Worm (Caenorhabditis elegans): ENCODE data around the gene Y116A8C.3.
"Not testable (repeated sequence)": the region's sequence is repeated elsewhere in the genome, so short reads cannot be mapped to it uniquely, and the experiment has no call there.

The Y116A8C.3 gene

DNA sequence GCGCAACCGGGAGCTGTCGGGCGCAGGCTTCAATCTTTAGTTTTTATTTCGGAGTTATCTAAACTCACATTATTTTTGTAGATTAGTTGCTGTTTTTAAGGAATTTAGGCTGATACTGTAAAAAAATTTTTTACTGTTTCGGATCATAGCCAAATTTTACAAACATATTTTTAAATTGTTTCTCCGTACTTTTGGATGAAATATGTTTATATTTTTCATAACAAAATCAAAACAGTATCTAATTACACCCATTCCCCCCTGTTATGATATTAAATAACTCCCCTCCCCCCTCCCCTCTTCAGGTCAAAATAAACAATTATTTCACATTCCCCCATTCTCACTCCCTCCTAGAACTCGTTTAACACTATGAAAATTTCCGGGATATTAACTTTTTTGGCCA, at the start of gene Y116A8C.3:
Gene Y116A8C.3 (plus strand): TSS at position 301 of the 400 bp plus-strand sequence.
- no peak for TF ChIP-seq somi-1 (GFP tag; optimal IDR thresholded peaks at IDR 0.05)
- no peak for TF ChIP-seq snpc-4 (GFP tag; optimal IDR thresholded peaks at IDR 0.05)
- TF ChIP-seq snpc-4 (tag; optimal IDR thresholded peaks at IDR 0.05) = peak in 1 of 4 experiments; percentile 44
- no peak for TF ChIP-seq rcor-1 (GFP tag; IDR thresholded peaks at IDR 0.05)
- TF ChIP-seq sptf-2 (GFP tag; optimal IDR thresholded peaks at IDR 0.05) = no peak
- no peak for TF ChIP-seq Y79H2A.3 (GFP tag; conservative IDR thresholded peaks at IDR 0.05)

DNA sequence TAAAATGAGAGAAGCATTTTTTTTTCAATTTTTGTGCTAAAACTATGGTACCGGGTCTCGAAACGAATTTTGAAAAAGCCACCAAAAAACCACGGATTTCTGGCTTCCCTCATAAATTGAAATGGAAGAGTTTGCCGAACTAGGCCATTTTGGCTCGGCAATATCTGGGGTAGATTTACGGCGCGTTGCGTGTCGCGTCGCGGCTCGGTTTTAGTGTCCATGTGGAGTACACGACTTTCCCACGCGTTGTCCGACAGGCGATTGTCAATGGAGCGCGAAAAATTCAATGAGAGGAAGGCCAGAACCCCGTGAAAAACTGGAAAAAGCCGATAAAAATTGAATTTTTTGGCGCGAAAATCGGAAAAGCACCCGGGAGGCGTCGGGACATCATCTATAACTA, 49.4 kb upstream of the Y116A8C.3 start:
- not testable (repeated sequence) for TF ChIP-seq snpc-4 (GFP tag; optimal IDR thresholded peaks at IDR 0.05)
- TF ChIP-seq snpc-4 (tag; optimal IDR thresholded peaks at IDR 0.05) (peak in 1 of 4 experiments; percentile 79), attf-6 (GFP tag; IDR thresholded peaks at IDR 0.05) (peak; percentile 80), madf-3 (GFP tag; IDR thresholded peaks at IDR 0.05) (peak; percentile 81), Y79H2A.3 (GFP tag; conservative IDR thresholded peaks at IDR 0.05) (peak; percentile 63; the same call in 1 of the 2 replicates)

DNA sequence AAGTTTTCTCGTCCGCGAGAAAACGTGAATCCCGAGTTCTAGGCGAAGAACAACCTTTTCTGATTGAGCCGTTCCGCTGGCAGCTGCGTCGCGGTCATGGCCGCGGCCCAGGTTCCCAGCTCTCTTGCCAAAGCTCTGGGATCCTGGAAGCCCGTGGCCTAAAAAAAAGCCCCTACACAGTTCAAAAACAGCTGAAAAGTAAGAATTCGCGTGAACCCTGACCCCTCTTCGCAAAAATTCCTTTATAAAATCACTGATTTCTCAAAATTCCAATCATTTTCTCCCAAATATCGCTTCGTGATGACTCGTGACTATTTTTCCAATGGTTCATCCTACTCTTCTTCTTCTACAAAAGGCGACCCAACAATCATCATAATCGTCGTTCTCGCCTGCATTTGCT, 48.6 kb upstream of the Y116A8C.3 start, which contains the start of gene T06A10.107:
Gene T06A10.107 (plus strand): TSS at position 301 of the 400 bp plus-strand sequence.
- TF ChIP-seq zfh-2 (GFP tag; conservative IDR thresholded peaks at IDR 0.05) = 0 out of 2 replicates have a peak, but pooled peaks have one; percentile 39
- TF ChIP-seq snpc-4 (GFP tag; optimal IDR thresholded peaks at IDR 0.05) = no peak
- peak in 1 of 4 experiments; percentile 25 for TF ChIP-seq snpc-4 (tag; optimal IDR thresholded peaks at IDR 0.05)
- TF ChIP-seq ceh-58 (GFP tag; IDR thresholded peaks at IDR 0.05) = peak; percentile 28; the same call in 1 of the 2 replicates
- TF ChIP-seq Y95B8A.8 (GFP tag; IDR thresholded peaks at IDR 0.05) = no peak

DNA sequence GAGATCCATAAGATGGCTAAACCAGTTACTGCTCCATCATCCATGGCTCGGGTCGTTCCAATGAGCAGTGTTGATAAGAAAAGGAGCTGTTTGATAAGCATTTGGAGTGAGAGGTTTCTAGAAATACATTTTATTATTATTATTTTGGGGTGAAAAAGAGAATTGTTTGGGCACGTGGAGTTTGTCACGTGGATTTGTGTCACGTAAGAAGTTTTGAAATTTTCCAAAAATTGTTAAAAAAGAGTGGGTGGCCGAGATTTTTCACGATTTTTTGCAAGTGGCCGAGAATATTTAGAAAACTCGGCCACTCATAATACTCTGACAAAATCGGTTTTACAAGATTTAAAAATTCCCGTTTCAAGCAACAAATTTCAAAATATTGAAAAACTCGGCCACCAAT, 47.0 kb upstream of the Y116A8C.3 start, which contains the start of gene T06A10.106:
Gene T06A10.106 (minus strand): TSS at position 101 of the 400 bp plus-strand sequence.
- no peak for TF ChIP-seq rpc-1 (optimal IDR thresholded peaks at IDR 0.05)
- no peak for TF ChIP-seq rpc-1 (tag; optimal IDR thresholded peaks at IDR 0.05)
- no peak for TF ChIP-seq lsy-27 (tag; optimal IDR thresholded peaks at IDR 0.05; ENCODE audit: borderline replicate concordance, insufficient read depth)
- no peak for TF ChIP-seq ekl-4 (GFP tag; IDR thresholded peaks at IDR 0.05)
- no peak for TF ChIP-seq ceh-79 (tag; optimal IDR thresholded peaks at IDR 0.05)
- no peak for TF ChIP-seq egl-44 (GFP tag; IDR thresholded peaks at IDR 0.05)
- TF ChIP-seq lir-1 (GFP tag; conservative IDR thresholded peaks at IDR 0.05) = no peak
- TF ChIP-seq D2030.7 (GFP tag; IDR thresholded peaks at IDR 0.05) = no peak
- TF ChIP-seq nhr-90 (tag; optimal IDR thresholded peaks at IDR 0.05) = no peak
- no peak for TF ChIP-seq F55B11.4 (tag; optimal IDR thresholded peaks at IDR 0.05; ENCODE audit: borderline replicate concordance, insufficient read depth)
- TF ChIP-seq nfya-2 (GFP tag; IDR thresholded peaks at IDR 0.05) = no peak
- no peak for TF ChIP-seq dpff-1 (tag; optimal IDR thresholded peaks at IDR 0.05)
- TF ChIP-seq ccch-3 (GFP tag; optimal IDR thresholded peaks at IDR 0.05) = no peak
- no peak for TF ChIP-seq ZK185.1 (tag; optimal IDR thresholded peaks at IDR 0.05; ENCODE audit: poor library complexity, severe bottlenecking)
- TF ChIP-seq pbrm-1 (GFP tag; IDR thresholded peaks at IDR 0.05) = no peak
- TF ChIP-seq aptf-2 (GFP tag; conservative IDR thresholded peaks at IDR 0.05) = no peak
- TF ChIP-seq hsf-1 (GFP tag; IDR thresholded peaks at IDR 0.05) = no peak

DNA sequence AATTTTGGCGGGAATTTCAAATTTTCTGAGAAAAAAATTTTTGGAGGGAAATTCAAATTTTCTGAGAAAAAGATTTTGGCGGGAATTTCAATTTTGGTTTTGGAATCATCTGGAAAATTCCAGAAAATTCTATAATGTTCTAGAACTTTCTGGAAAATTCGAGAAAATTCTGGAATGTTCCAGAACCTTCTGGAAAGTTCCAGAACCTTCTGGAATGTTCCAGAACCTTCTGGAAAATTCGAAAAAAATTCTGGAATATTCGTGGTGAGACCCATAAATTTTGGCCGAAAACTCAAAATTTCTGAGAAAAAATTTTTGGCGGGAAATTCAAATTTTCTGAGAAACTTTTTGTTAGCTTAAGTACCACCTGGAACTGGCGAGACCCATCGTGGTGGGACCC, 33.4 kb upstream of the Y116A8C.3 start:
- TF ChIP-seq ceh-100 (GFP tag; IDR thresholded peaks at IDR 0.05) = peak; percentile 64
- TF ChIP-seq hsf-1 (GFP tag; IDR thresholded peaks at IDR 0.05) = peak; percentile 97
- peak; percentile 25; the same call in 1 of the 2 replicates for TF ChIP-seq attf-6 (GFP tag; IDR thresholded peaks at IDR 0.05)

DNA sequence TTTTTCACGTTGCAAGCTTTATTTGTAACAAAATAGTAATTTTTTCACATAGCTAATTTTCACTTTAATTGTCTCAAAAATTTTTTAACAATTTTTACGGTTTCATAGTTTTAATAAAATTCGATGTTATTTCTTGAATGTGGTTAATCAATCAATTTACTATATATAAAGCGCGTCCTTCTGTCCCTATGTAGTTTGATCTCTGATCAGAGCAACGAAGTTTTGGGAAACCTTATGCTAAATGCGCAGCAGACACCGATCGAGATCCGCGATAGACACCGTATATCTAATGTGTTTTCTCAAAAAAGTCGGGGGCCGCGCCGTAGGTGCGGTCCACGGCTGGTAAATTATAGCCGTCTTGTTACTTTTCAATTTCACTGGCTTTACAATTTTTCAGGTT, 27.3 kb upstream of the Y116A8C.3 start:
- TF ChIP-seq attf-6 (GFP tag; IDR thresholded peaks at IDR 0.05) = peak; percentile 55; the same call in 1 of the 2 replicates
- TF ChIP-seq Y95B8A.8 (GFP tag; IDR thresholded peaks at IDR 0.05) = no peak
- no peak for TF ChIP-seq ceh-40 (GFP tag; IDR thresholded peaks at IDR 0.05)
- no peak for TF ChIP-seq snpc-4 (GFP tag; optimal IDR thresholded peaks at IDR 0.05)
- TF ChIP-seq snpc-4 (tag; optimal IDR thresholded peaks at IDR 0.05) = peak in 1 of 4 experiments; percentile 52

Data from whole organism, young adult.